Worm (Caenorhabditis elegans) whole organism, young adult: ENCODE results near the gene cup-15.

Experiments
- B0035.1 ChIP-seq: sonication (generic microtip); optimal IDR thresholded peaks from 2 replicates; lab custom pipeline; 2016; ENCODE audit warnings: missing genetic modification characterization, mild to moderate bottlenecking, missing compliant biosample characterization, missing genotype, missing genetic modification reagents
- B0336.3 ChIP-seq: fragments of 200-800 bp; sonication (Bioruptor generic); IDR thresholded peaks from 2 replicates; pipeline ENCODE4 v1.3.6; 2022; ENCODE audit warnings: missing genetic modification characterization, missing compliant biosample characterization
- C06A6.2 ChIP-seq: fragments of 200-800 bp; sonication (Bioruptor generic); conservative IDR thresholded peaks from 2 replicates; pipeline ENCODE4 v1.3.6; 2022; ENCODE audit warnings: missing genetic modification characterization, missing compliant biosample characterization
- Y53F4B.3 ChIP-seq: fragments of 200-800 bp; sonication (Bioruptor generic); IDR thresholded peaks from 2 replicates; pipeline ENCODE4 v1.3.6; 2022; ENCODE audit warnings: missing genetic modification reagents, missing genetic modification characterization, missing compliant biosample characterization
- akir-1 ChIP-seq: fragments of 200-800 bp; sonication (Bioruptor generic); optimal IDR thresholded peaks from 2 replicates; lab custom pipeline; 2018; ENCODE audit warnings: mild to moderate bottlenecking, missing genetic modification characterization, moderate library complexity, missing compliant biosample characterization
- aptf-3 ChIP-seq: fragments of 200-800 bp; sonication (Bioruptor generic); IDR thresholded peaks from 2 replicates; pipeline ENCODE4 v1.3.6; 2022; ENCODE audit warnings: missing genetic modification characterization, missing compliant biosample characterization
- cebp-2 ChIP-seq: fragments of 200-800 bp; sonication (Bioruptor generic); IDR thresholded peaks from 2 replicates; pipeline ENCODE4 v1.3.6; 2022; ENCODE audit warnings: missing genetic modification characterization, missing compliant biosample characterization
- mxl-1 ChIP-seq: sonication (generic microtip); optimal IDR thresholded peaks from 2 replicates; lab custom pipeline; 2016; ENCODE audit warnings: missing genetic modification characterization, missing compliant biosample characterization
- nhr-80 ChIP-seq: sonication (generic microtip); optimal IDR thresholded peaks from 2 replicates; lab custom pipeline; 2016; ENCODE audit warnings: missing genetic modification characterization, missing compliant biosample characterization
- pha-4 ChIP-seq: fragments of 150-350 bp; sonication (generic microtip); optimal IDR thresholded peaks from 2 replicates; lab custom pipeline; 2014; ENCODE audit warnings: missing biosample characterization, missing genetic modification reagents, missing genetic modification characterization
- sea-2 ChIP-seq: fragments of 200-800 bp; sonication (Bioruptor generic); IDR thresholded peaks from 2 replicates; pipeline ENCODE4 v1.3.6; 2022; ENCODE audit warnings: missing genetic modification characterization, missing compliant biosample characterization
- somi-1 ChIP-seq: fragments of 200-800 bp; sonication (Bioruptor generic); optimal IDR thresholded peaks from 2 replicates; lab custom pipeline; 2018; ENCODE audit warnings: mild to moderate bottlenecking, missing genetic modification characterization, missing compliant biosample characterization
- ztf-28 ChIP-seq: fragments of 200-800 bp; sonication (Bioruptor generic); IDR thresholded peaks from 2 replicates; pipeline ENCODE4 v1.3.6; 2022; ENCODE audit warnings: missing genetic modification reagents, missing genetic modification characterization, missing compliant biosample characterization

DNA sequence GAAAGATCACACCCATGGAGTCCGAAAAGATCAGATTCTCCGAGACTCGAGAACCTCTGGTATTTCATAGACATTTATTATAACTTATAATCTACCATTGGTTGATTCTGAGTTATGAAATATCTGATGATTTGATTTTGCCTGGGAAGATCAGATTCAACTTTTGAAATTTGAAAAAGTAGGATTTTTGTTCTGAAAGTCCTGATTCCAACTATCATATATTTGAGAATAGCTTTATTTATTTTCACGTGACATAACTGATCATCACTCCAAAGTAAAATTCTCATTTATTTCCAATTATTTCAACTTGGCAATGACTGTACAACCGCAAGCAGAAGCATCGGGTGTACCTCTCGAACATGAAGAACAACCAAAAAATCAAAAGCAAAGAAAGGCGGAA, 46.9 kb downstream of the cup-15 start, which contains the start of gene Y51B9A.7:
- TF ChIP-seq Y53F4B.3: no peak
- no peak for TF ChIP-seq sea-2 (GFP tag; lab: Robert Waterston, UW)
- no peak for TF ChIP-seq B0035.1 (tag; lab: Kevin White, UChicago)
- TF ChIP-seq somi-1 (GFP tag; lab: Kevin White, UChicago): no peak
- TF ChIP-seq C06A6.2 (GFP tag; lab: Robert Waterston, UW): no peak
- TF ChIP-seq pha-4 (tag; lab: Kevin White, UChicago): no peak
- no peak for TF ChIP-seq mxl-1 (tag; lab: Kevin White, UChicago)
- no peak for TF ChIP-seq nhr-80 (tag; lab: Kevin White, UChicago)
- no peak for TF ChIP-seq B0336.3 (GFP tag; lab: Robert Waterston, UW)
- no peak for TF ChIP-seq akir-1
- no peak for TF ChIP-seq aptf-3 (GFP tag; lab: Robert Waterston, UW)
- TF ChIP-seq ztf-28 (GFP tag; lab: Robert Waterston, UW): no peak
- no peak for TF ChIP-seq cebp-2 (GFP tag; lab: Robert Waterston, UW)
